Fruit fly (Drosophila melanogaster) whole organism, embryonic: ENCODE measurements around the gene rasp.

Experiments used
- Atf-2 ChIP-seq: fragments of 200-800 bp; sonication (Bioruptor generic); optimal IDR thresholded peaks from 2 replicates; lab custom pipeline; 2016; ENCODE audit warnings: missing biosample characterization, missing genetic modification characterization
- B-H2 ChIP-seq: fragments of 200-800 bp; sonication (Bioruptor generic); optimal IDR thresholded peaks from 2 replicates; lab custom pipeline; 2018; ENCODE audit warnings: missing biosample characterization, mild to moderate bottlenecking, missing genetic modification characterization
- CG10209 ChIP-seq: fragments of 200-800 bp; sonication (Bioruptor generic); optimal IDR thresholded peaks from 3 replicates; lab custom pipeline; 2017; ENCODE audit warnings: missing biosample characterization, mild to moderate bottlenecking, missing genetic modification characterization, missing genetic modification reagents
- CG10431 ChIP-seq: fragments of 200-800 bp; sonication (Bioruptor generic); optimal IDR thresholded peaks from 3 replicates; lab custom pipeline; 2018; ENCODE audit warnings: missing biosample characterization, mild to moderate bottlenecking, missing genetic modification characterization
- CG12391 ChIP-seq: fragments of 200-800 bp; sonication (Bioruptor generic); optimal IDR thresholded peaks from 3 replicates; lab custom pipeline; 2018; ENCODE audit warnings: missing biosample characterization, mild to moderate bottlenecking, missing genetic modification characterization, moderate library complexity
- CG14441 ChIP-seq: fragments of 200-800 bp; sonication (Bioruptor generic); IDR thresholded peaks from 2 replicates; pipeline ENCODE4 v1.3.6; 2022; ENCODE audit warnings: missing biosample characterization, missing genetic modification characterization
- CG14860 ChIP-seq: fragments of 200-800 bp; sonication (Bioruptor generic); IDR thresholded peaks from 3 replicates; pipeline ENCODE4 v1.3.6; 2022; ENCODE audit warnings: missing biosample characterization, missing genetic modification characterization; ENCODE audit not compliant: partially characterized antibody
- CG1602 ChIP-seq: fragments of 200-800 bp; sonication (Bioruptor generic); optimal IDR thresholded peaks from 3 replicates; lab custom pipeline; 2016; ENCODE audit warnings: missing biosample characterization, missing genetic modification characterization
- CG17385 ChIP-seq: fragments of 200-800 bp; sonication (Bioruptor generic); optimal IDR thresholded peaks from 3 replicates; lab custom pipeline; 2018; ENCODE audit warnings: missing biosample characterization, mild to moderate bottlenecking, missing genetic modification characterization
- CG17912 ChIP-seq: fragments of 200-800 bp; sonication (Bioruptor generic); optimal IDR thresholded peaks from 2 replicates; lab custom pipeline; 2018; ENCODE audit warnings: missing biosample characterization, mild to moderate bottlenecking, missing genetic modification characterization
- CG2199 ChIP-seq: fragments of 200-800 bp; sonication (Bioruptor generic); IDR thresholded peaks from 3 replicates; pipeline ENCODE4 v1.3.6; 2022; ENCODE audit warnings: missing biosample characterization, missing genetic modification characterization
- CG30431 ChIP-seq: fragments of 200-800 bp; sonication (Bioruptor generic); optimal IDR thresholded peaks from 2 replicates; lab custom pipeline; 2017; ENCODE audit warnings: missing biosample characterization, missing genetic modification characterization
- CG3065 ChIP-seq: fragments of 200-800 bp; sonication (Bioruptor generic); optimal IDR thresholded peaks from 2 replicates; lab custom pipeline; 2016; ENCODE audit warnings: missing biosample characterization, missing genetic modification characterization
- CG31224 ChIP-seq: fragments of 200-800 bp; sonication (Bioruptor generic); IDR thresholded peaks from 2 replicates; pipeline ENCODE4 v1.3.6; 2022; ENCODE audit warnings: missing biosample characterization, missing genetic modification characterization
- CG3726 ChIP-seq: fragments of 200-800 bp; sonication (Bioruptor generic); IDR thresholded peaks from 3 replicates; pipeline ENCODE4, ENCODE4 v1.3.6; 2022; ENCODE audit warnings: missing biosample characterization, missing genetic modification characterization
- CG3847 ChIP-seq: fragments of 200-800 bp; sonication (Bioruptor generic); IDR thresholded peaks from 2 replicates; pipeline ENCODE4 v1.3.6; 2022; ENCODE audit warnings: missing biosample characterization, missing genetic modification characterization
- CG4282 ChIP-seq: fragments of 200-800 bp; sonication (Bioruptor generic); optimal IDR thresholded peaks from 2 replicates; lab custom pipeline; 2016; ENCODE audit warnings: missing biosample characterization, missing genetic modification characterization
- CG6254 ChIP-seq: fragments of 200-800 bp; sonication (Bioruptor generic); optimal IDR thresholded peaks from 3 replicates; lab custom pipeline; 2017; ENCODE audit warnings: mild to moderate bottlenecking, missing biosample characterization, missing genetic modification reagents, missing genetic modification characterization
- CG8281 ChIP-seq: fragments of 200-800 bp; sonication (Bioruptor generic); optimal IDR thresholded peaks from 2 replicates; lab custom pipeline; 2018; ENCODE audit warnings: missing biosample characterization, mild to moderate bottlenecking, missing genetic modification characterization, moderate library complexity
- CG8359 ChIP-seq: fragments of 200-800 bp; sonication (Bioruptor generic); optimal IDR thresholded peaks from 2 replicates; lab custom pipeline; 2017; ENCODE audit warnings: missing biosample characterization, mild to moderate bottlenecking, missing genetic modification characterization, borderline replicate concordance
- CG8944 ChIP-seq: fragments of 200-800 bp; sonication (Bioruptor generic); optimal IDR thresholded peaks from 3 replicates; lab custom pipeline; 2016; ENCODE audit warnings: missing biosample characterization, missing genetic modification characterization
- CG9215 ChIP-seq: fragments of 200-800 bp; sonication (Bioruptor generic); IDR thresholded peaks from 2 replicates; pipeline ENCODE4 v1.3.6; 2022; ENCODE audit warnings: missing biosample characterization, missing genetic modification characterization
- CrebB ChIP-seq: fragments of 200-800 bp; sonication (Bioruptor generic); optimal IDR thresholded peaks from 3 replicates; lab custom pipeline; 2018; ENCODE audit warnings: missing biosample characterization, mild to moderate bottlenecking, missing genetic modification characterization
- Fer2 ChIP-seq: fragments of 200-800 bp; sonication (Bioruptor generic); optimal IDR thresholded peaks from 2 replicates; lab custom pipeline; 2018; ENCODE audit warnings: missing biosample characterization, mild to moderate bottlenecking, missing genetic modification characterization, moderate library complexity
- GATAe ChIP-seq: fragments of 200-800 bp; sonication (Bioruptor generic); conservative IDR thresholded peaks from 2 replicates; pipeline ENCODE4 v1.3.6; 2022; ENCODE audit warnings: missing biosample characterization, missing genetic modification characterization
- HmgD ChIP-seq: fragments of 200-800 bp; sonication (Bioruptor generic); optimal IDR thresholded peaks from 3 replicates; lab custom pipeline; 2016; ENCODE audit warnings: missing biosample characterization, missing genetic modification characterization
- HmgZ ChIP-seq: fragments of 200-800 bp; sonication (Bioruptor generic); optimal IDR thresholded peaks from 2 replicates; lab custom pipeline; 2018; ENCODE audit warnings: missing biosample characterization, mild to moderate bottlenecking, missing genetic modification characterization
- Hmx ChIP-seq: fragments of 200-800 bp; sonication (Bioruptor generic); optimal IDR thresholded peaks from 2 replicates; lab custom pipeline; 2016; ENCODE audit warnings: missing biosample characterization, missing genetic modification characterization
- Hr51 ChIP-seq, 2 experiments: fragments of 200-800 bp; sonication (Bioruptor generic); optimal IDR thresholded peaks; 2 replicates in 1 of 2; 3 replicates in 1 of 2; lab custom pipeline; 2016 to 2018; ENCODE audit warnings: missing biosample characterization in 2 of 2, missing genetic modification characterization in 2 of 2, mild to moderate bottlenecking in 1 of 2, moderate library complexity in 1 of 2
- Jarid2 ChIP-seq: fragments of 200-800 bp; sonication (Bioruptor generic); optimal IDR thresholded peaks from 3 replicates; lab custom pipeline; 2017; ENCODE audit warnings: mild to moderate bottlenecking, missing biosample characterization, missing genetic modification reagents, missing genetic modification characterization
- Myb ChIP-seq: fragments of 200-800 bp; sonication (Bioruptor generic); optimal IDR thresholded peaks from 2 replicates; lab custom pipeline; 2016; ENCODE audit warnings: missing biosample characterization, missing genetic modification characterization
- NC2α ChIP-seq: fragments of 200-800 bp; sonication (Bioruptor generic); optimal IDR thresholded peaks from 2 replicates; lab custom pipeline; 2016; ENCODE audit warnings: missing biosample characterization, missing genetic modification characterization
- Ptx1 ChIP-seq: fragments of 200-800 bp; sonication (Bioruptor generic); IDR thresholded peaks from 2 replicates; pipeline ENCODE4 v1.3.6; 2022; ENCODE audit warnings: missing biosample characterization, missing genetic modification characterization
- ato ChIP-seq: fragments of 200-800 bp; sonication (Bioruptor generic); IDR thresholded peaks from 2 replicates; pipeline ENCODE4 v1.3.6; 2022; ENCODE audit warnings: missing biosample characterization, missing genetic modification characterization; ENCODE audit not compliant: partially characterized antibody
- cad ChIP-seq: fragments of >200 bp; optimal IDR thresholded peaks from 2 replicates; lab custom pipeline; 2017; ENCODE audit warnings: missing biosample characterization, missing genetic modification characterization
- chinmo ChIP-seq: fragments of 200-800 bp; sonication (Bioruptor generic); IDR thresholded peaks from 4 replicates; pipeline ENCODE4 v1.3.6; 2022; ENCODE audit warnings: missing biosample characterization, missing genetic modification characterization; ENCODE audit not compliant: partially characterized antibody
- chm ChIP-seq: fragments of 200-800 bp; sonication (Bioruptor generic); IDR thresholded peaks from 2 replicates; pipeline ENCODE4 v1.3.6; 2022; ENCODE audit warnings: missing biosample characterization, missing genetic modification characterization
- crc ChIP-seq: fragments of 200-800 bp; sonication (Bioruptor generic); optimal IDR thresholded peaks from 2 replicates; lab custom pipeline; 2016; ENCODE audit warnings: missing biosample characterization, missing genetic modification characterization
- dati ChIP-seq: fragments of 200-800 bp; sonication (Bioruptor generic); IDR thresholded peaks from 2 replicates; pipeline ENCODE4 v1.3.6; 2022; ENCODE audit warnings: missing biosample characterization, missing genetic modification characterization
- gfzf ChIP-seq: fragments of 200-800 bp; sonication (Bioruptor generic); optimal IDR thresholded peaks from 2 replicates; lab custom pipeline; 2016; ENCODE audit warnings: missing biosample characterization, mild to moderate bottlenecking, missing genetic modification characterization, moderate library complexity
- ind ChIP-seq: fragments of 200-800 bp; sonication (Bioruptor generic); optimal IDR thresholded peaks from 3 replicates; lab custom pipeline; 2016; ENCODE audit warnings: missing biosample characterization, missing genetic modification characterization
- maf-S ChIP-seq: fragments of 200-800 bp; sonication (Bioruptor generic); optimal IDR thresholded peaks from 2 replicates; lab custom pipeline; 2016; ENCODE audit warnings: missing biosample characterization, missing genetic modification characterization
- p53 ChIP-seq: fragments of 200-800 bp; sonication (Bioruptor generic); optimal IDR thresholded peaks from 2 replicates; lab custom pipeline; 2016; ENCODE audit warnings: missing biosample characterization, missing genetic modification characterization
- pan ChIP-seq, 4 experiments: fragments of >200 bp in 3 of 4; fragments of 200-800 bp in 1 of 4; sonication (Bioruptor generic) in 1 of 4; optimal IDR thresholded peaks in 3 of 4; IDR thresholded peaks in 1 of 4; 2 replicates each; pipeline versions ENCODE4 v1.3.6 to Lab custom; 2017 to 2022; ENCODE audit warnings: missing biosample characterization in 2 of 4, missing genetic modification characterization in 2 of 4, mixed read lengths in 1 of 4
- pzg ChIP-seq: fragments of 200-800 bp; sonication (Bioruptor generic); optimal IDR thresholded peaks from 3 replicates; lab custom pipeline; 2018; ENCODE audit warnings: missing biosample characterization, mild to moderate bottlenecking, missing genetic modification characterization, moderate library complexity
- sob ChIP-seq: fragments of 200-800 bp; sonication (Bioruptor generic); IDR thresholded peaks from 2 replicates; pipeline ENCODE4 v1.3.6; 2022; ENCODE audit warnings: missing biosample characterization, missing genetic modification characterization
- tna ChIP-seq: fragments of 200-800 bp; sonication (Bioruptor generic); IDR thresholded peaks from 2 replicates; pipeline ENCODE4 v1.3.6; 2022; ENCODE audit warnings: missing biosample characterization, missing genetic modification characterization; ENCODE audit not compliant: partially characterized antibody
- wek ChIP-seq: fragments of 200-800 bp; sonication (Bioruptor generic); optimal IDR thresholded peaks from 3 replicates; lab custom pipeline; 2018; ENCODE audit warnings: missing biosample characterization, mild to moderate bottlenecking, missing genetic modification characterization, moderate library complexity

rasp gene

DNA sequence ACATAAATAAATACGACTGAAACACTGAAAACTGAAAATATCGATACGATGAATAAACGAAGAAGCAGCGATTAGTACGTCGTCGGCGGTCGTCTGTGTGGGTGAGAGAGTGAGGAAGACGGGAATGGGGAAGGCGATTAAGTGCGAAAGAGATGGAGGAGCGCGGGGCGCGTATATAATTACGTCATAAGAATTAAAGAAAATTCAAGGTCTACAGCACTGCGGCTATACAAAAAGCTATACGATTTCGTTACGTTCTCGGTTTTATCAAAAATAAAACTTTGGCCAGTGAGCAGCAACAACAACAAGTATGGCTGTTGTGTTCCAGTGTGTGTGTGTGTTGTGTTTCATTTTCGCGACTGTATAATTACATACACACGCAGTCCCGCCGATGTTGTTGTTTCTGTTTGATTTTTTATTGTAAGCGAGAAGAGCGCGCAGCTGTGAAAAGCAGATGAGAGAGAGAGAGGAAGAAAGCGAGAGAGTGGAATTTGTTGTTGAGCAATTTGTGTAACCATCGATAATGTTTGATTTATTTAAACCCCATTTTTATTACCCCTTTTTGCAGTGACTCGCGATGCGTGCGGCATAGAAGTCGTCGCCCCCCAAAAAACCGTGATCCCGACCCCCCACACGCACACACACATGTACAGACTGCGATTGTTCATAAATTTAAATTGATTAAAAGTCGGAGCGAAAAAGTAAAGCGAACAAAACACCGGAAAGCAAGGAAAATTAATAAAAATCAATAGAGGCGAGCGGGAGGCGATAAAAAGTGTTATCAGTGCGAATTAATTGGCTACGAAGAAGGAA, 12.7 kb upstream of the rasp start (continued):
- no peak for TF ChIP-seq CG4282
- TF ChIP-seq dati (GFP tag; lab: Robert Waterston, UW): no peak
- no peak for TF ChIP-seq gfzf
- TF ChIP-seq B-H2 (GFP tag; lab: Kevin White, UChicago): no peak
- no peak for TF ChIP-seq chm (GFP tag; lab: Robert Waterston, UW)
- peak; percentile 27; the same call in 1 of the 2 replicates for TF ChIP-seq CG14441 (GFP tag; lab: Robert Waterston, UW)
- TF ChIP-seq NC2α (GFP tag; lab: Kevin White, UChicago): no peak
- TF ChIP-seq CG3065: no peak
- TF ChIP-seq CG10209 (GFP tag; lab: Kevin White, UChicago): no peak
- no peak for TF ChIP-seq CG8944
- TF ChIP-seq HmgZ: peak; percentile 50
- TF ChIP-seq CG17385 (GFP tag; lab: Kevin White, UChicago): peak; percentile 82
- TF ChIP-seq pan (optimal IDR thresholded peaks at IDR 0.05; lab: Kevin White, UChicago): no peak
- no peak for TF ChIP-seq pan (GFP tag; optimal IDR thresholded peaks at IDR 0.05 in 1 of 2, IDR thresholded peaks at IDR 0.05 in 1 of 2)
- no peak for TF ChIP-seq CG9215 (GFP tag; lab: Robert Waterston, UW)
- no peak for TF ChIP-seq HmgD (GFP tag; lab: Kevin White, UChicago)
- 0 out of 2 replicates have a peak, but pooled peaks have one; percentile 6 for TF ChIP-seq CG3847 (GFP tag; lab: Robert Waterston, UW)
- peak; percentile 23 for TF ChIP-seq CG17912 (GFP tag; lab: Kevin White, UChicago)
- TF ChIP-seq cad (GFP tag; lab: Kevin White, UChicago): no peak
- TF ChIP-seq CG3726 (GFP tag; lab: Robert Waterston, UW): no peak
- no peak for TF ChIP-seq Hmx (GFP tag; lab: Kevin White, UChicago)
- no peak for TF ChIP-seq pzg (GFP tag; lab: Kevin White, UChicago)
- TF ChIP-seq CG2199 (GFP tag; lab: Robert Waterston, UW): peak; percentile 74; the same call in 2 of the 3 replicates
- TF ChIP-seq CG8281 (tag; lab: Kevin White, UChicago): no peak
- TF ChIP-seq crc (GFP tag; lab: Kevin White, UChicago): no peak
- no peak for TF ChIP-seq CrebB (tag; lab: Kevin White, UChicago)
- TF ChIP-seq ato (GFP tag; lab: Robert Waterston, UW): no peak
- TF ChIP-seq CG12391 (tag; lab: Kevin White, UChicago): no peak
- TF ChIP-seq p53 (GFP tag; lab: Kevin White, UChicago): no peak
- no peak for TF ChIP-seq Atf-2
- TF ChIP-seq sob (GFP tag; lab: Robert Waterston, UW): peak; percentile 44; the same call in 1 of the 2 replicates
- TF ChIP-seq Hr51 (GFP tag; optimal IDR thresholded peaks at IDR 0.05; lab: Kevin White, UChicago): no peak
- no peak for TF ChIP-seq CG14860 (GFP tag; lab: Robert Waterston, UW)
- TF ChIP-seq CG8359: no peak
- TF ChIP-seq chinmo (GFP tag; lab: Robert Waterston, UW): peak; percentile 69; the same call in 2 of the 4 replicates
- TF ChIP-seq CG31224 (GFP tag; lab: Robert Waterston, UW): no peak
- no peak for TF ChIP-seq tna (GFP tag; lab: Robert Waterston, UW)
- TF ChIP-seq Myb: no peak
- peak; percentile 33; the same call in 1 of the 2 replicates for TF ChIP-seq GATAe (GFP tag; lab: Robert Waterston, UW)
- no peak for TF ChIP-seq Fer2 (tag; lab: Kevin White, UChicago)
- no peak for TF ChIP-seq ind
- TF ChIP-seq Jarid2 (GFP tag; lab: Kevin White, UChicago): no peak
- peak; percentile 31; the same call in 1 of the 2 replicates for TF ChIP-seq Ptx1 (GFP tag; lab: Robert Waterston, UW)
- TF ChIP-seq CG30431: no peak
- TF ChIP-seq CG6254 (GFP tag; lab: Kevin White, UChicago): no peak
- no peak for TF ChIP-seq wek (GFP tag; lab: Kevin White, UChicago)
- no peak for TF ChIP-seq CG10431
- no peak for TF ChIP-seq CG1602 (GFP tag; lab: Kevin White, UChicago)
- TF ChIP-seq maf-S (GFP tag; lab: Kevin White, UChicago): no peak
